Fruit fly (Drosophila melanogaster): ENCODE data around the gene Adk2.

Gene Adk2

DNA sequence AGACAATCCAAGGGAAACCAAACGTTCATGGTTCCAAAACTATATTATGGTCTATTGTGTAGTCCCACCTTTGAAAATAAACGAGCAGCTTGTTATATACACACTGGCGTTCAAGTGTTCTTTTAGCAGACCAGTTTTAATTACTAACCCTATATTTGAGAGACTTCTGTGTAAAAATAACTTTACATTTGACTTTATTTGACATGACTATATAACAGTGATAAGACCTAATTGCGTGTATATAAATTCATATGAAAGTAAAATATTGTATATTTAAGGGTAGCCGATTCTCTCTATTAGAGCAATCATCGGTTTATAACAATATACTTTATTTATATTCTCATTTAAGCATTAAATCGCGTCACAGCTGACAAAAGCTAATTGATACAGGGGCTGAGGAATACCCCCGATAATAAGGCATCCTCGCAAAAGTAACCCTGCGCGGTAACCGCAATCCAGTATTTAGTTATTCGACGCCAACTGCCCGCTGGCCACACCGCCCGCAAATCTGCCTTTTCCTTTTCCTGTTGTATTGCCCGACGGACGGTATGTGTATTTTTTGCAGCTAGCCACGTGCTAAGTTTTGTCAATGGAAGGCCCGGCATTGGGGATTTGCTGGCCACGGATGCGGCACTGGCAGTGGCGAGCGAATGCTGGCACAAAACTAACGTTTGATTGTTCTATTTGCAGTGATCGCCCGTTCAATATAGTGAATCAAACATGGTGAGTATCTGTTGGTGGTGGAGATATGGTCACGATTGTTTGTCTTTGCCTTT lies 19.0 kb upstream of the Adk2 start, which contains the start of gene RpS4 (continued):
- TF ChIP-seq Gug (GFP tag; IDR thresholded peaks at IDR 0.05) = peak; percentile 89
- TF ChIP-seq Ets97D (GFP tag; optimal IDR thresholded peaks at IDR 0.05) = peak; percentile 99
- TF ChIP-seq lab (GFP tag; optimal IDR thresholded peaks at IDR 0.05) = peak; percentile 98
- peak; percentile 80 for TF ChIP-seq sima (GFP tag; optimal IDR thresholded peaks at IDR 0.05)
- no peak for TF ChIP-seq CG10565 (GFP tag; optimal IDR thresholded peaks at IDR 0.05)
- peak; percentile 79 for TF ChIP-seq dati (GFP tag; IDR thresholded peaks at IDR 0.05)
- TF ChIP-seq CkIIα-i1 (GFP tag; IDR thresholded peaks at IDR 0.05) = peak; percentile 66
- TF ChIP-seq CG3995 (GFP tag; optimal IDR thresholded peaks at IDR 0.05) = peak; percentile 68
- peak; percentile 79 for TF ChIP-seq cwo (GFP tag; optimal IDR thresholded peaks at IDR 0.05)
- TF ChIP-seq CG8924 (tag; optimal IDR thresholded peaks at IDR 0.05) = peak; percentile 73
- peak; percentile 76 for TF ChIP-seq grau (tag; optimal IDR thresholded peaks at IDR 0.05)
- TF ChIP-seq CG11560 (tag; IDR thresholded peaks at IDR 0.05) = peak; percentile 62; the same call in 1 of the 3 replicates

DNA sequence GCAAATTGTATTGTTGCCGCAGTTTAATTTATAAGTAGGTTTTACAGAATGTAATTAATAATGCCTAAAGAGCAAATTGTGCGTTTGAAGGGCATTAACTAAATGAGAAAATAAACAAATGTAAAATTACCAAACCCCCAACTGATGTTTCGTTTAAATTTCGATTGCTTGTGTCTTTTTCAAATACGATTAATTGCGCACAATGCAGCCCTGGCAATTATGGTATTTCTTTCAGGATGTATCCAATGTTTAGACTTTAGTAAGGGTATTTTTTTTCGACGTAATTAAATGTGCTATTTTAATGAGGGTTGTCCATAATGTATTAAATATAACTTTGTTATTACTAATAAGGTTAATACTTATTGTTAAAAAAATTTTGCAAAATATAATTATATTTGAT lies 18.4 kb upstream of the Adk2 start:
- TF ChIP-seq bbx (GFP tag; IDR thresholded peaks at IDR 0.05; ENCODE audit: partially characterized antibody) (peak; percentile 18; the same call in 1 of the 2 replicates), CG4424 (GFP tag; optimal IDR thresholded peaks at IDR 0.05) (no peak), CoRest (tag; optimal IDR thresholded peaks at IDR 0.05) (no peak), pita (GFP tag; optimal IDR thresholded peaks at IDR 0.05) (no peak), CG2889 (GFP tag; IDR thresholded peaks at IDR 0.05) (no peak), Dp (GFP tag; optimal IDR thresholded peaks at IDR 0.05) (peak; percentile 91), Taf1 (GFP tag; IDR thresholded peaks at IDR 0.05) (no peak), tup (GFP tag; optimal IDR thresholded peaks at IDR 0.05) (no peak), bigmax (GFP tag; optimal IDR thresholded peaks at IDR 0.05) (no peak), gsb-n (tag; optimal IDR thresholded peaks at IDR 0.05) (no peak), ssp (GFP tag; IDR thresholded peaks at IDR 0.05) (0 out of 2 replicates have a peak, but pooled peaks have one; percentile 5), Poxn (GFP tag; IDR thresholded peaks at IDR 0.05) (no peak), MBD-R2 (GFP tag; IDR thresholded peaks at IDR 0.05) (no peak), CG3726 (GFP tag; IDR thresholded peaks at IDR 0.05) (no peak), mld (GFP tag; IDR thresholded peaks at IDR 0.05; ENCODE audit: partially characterized antibody) (no peak), BEAF-32 (GFP tag; optimal IDR thresholded peaks at IDR 0.05) (peak; percentile 8), CG33557 (GFP tag; optimal IDR thresholded peaks at IDR 0.05) (no peak), Rx (GFP tag; IDR thresholded peaks at IDR 0.05) (no peak), fd102C (GFP tag; optimal IDR thresholded peaks at IDR 0.05) (no peak), CG17328 (GFP tag; IDR thresholded peaks at IDR 0.05) (no peak), Elba2 (GFP tag; optimal IDR thresholded peaks at IDR 0.05) (no peak), CG12299 (tag; optimal IDR thresholded peaks at IDR 0.05) (no peak), CG10431 (GFP tag; optimal IDR thresholded peaks at IDR 0.05) (no peak), cato (GFP tag; optimal IDR thresholded peaks at IDR 0.05; ENCODE audit: borderline replicate concordance) (no peak), E2f2 (GFP tag; IDR thresholded peaks at IDR 0.05) (peak; percentile 93), CG13624 (GFP tag; optimal IDR thresholded peaks at IDR 0.05) (no peak), Sry-δ (GFP tag; optimal IDR thresholded peaks at IDR 0.05) (no peak), CG34376 (GFP tag; optimal IDR thresholded peaks at IDR 0.05) (no peak), chinmo (GFP tag; IDR thresholded peaks at IDR 0.05; ENCODE audit: partially characterized antibody) (no peak), crp (GFP tag; optimal IDR thresholded peaks at IDR 0.05) (no peak), CG7372 (GFP tag; IDR thresholded peaks at IDR 0.05) (no peak), Deaf1 (tag; optimal IDR thresholded peaks at IDR 0.05) (no peak), da (GFP tag; optimal IDR thresholded peaks at IDR 0.05) (no peak), NK7.1 (GFP tag; optimal IDR thresholded peaks at IDR 0.05) (no peak), CG16813 (GFP tag; IDR thresholded peaks at IDR 0.05; ENCODE audit: partially characterized antibody) (no peak), Nf-YC (tag; optimal IDR thresholded peaks at IDR 0.05) (no peak), pzg (GFP tag; optimal IDR thresholded peaks at IDR 0.05) (peak; percentile 68)
